Worm (Caenorhabditis elegans) whole organism, L4 larva: Measurements from ENCODE around the gene kvs-5.

Source experiments
- D1046.2 ChIP-seq: fragments of 200-800 bp; sonication (Bioruptor generic); IDR thresholded peaks from 2 replicates; pipeline ENCODE4 v1.3.6; 2022; ENCODE audit warnings: missing genetic modification characterization, missing compliant biosample characterization
- R02D3.7 ChIP-seq: fragments of 150-350 bp; sonication (generic microtip); optimal IDR thresholded peaks from 3 replicates; lab custom pipeline; 2014; ENCODE audit warnings: missing biosample characterization, missing genetic modification characterization
- T26A8.4 ChIP-seq: fragments of 200-800 bp; sonication (Bioruptor generic); IDR thresholded peaks from 2 replicates; pipeline ENCODE4 v1.3.6; 2022; ENCODE audit warnings: missing genetic modification characterization, missing compliant biosample characterization
- aly-2 ChIP-seq: sonication (generic microtip); optimal IDR thresholded peaks from 2 replicates; lab custom pipeline; 2018; ENCODE audit warnings: missing biosample characterization, missing genetic modification characterization
- ceh-82 ChIP-seq: sonication (generic microtip); optimal IDR thresholded peaks from 2 replicates; lab custom pipeline; 2017; ENCODE audit warnings: missing biosample characterization, missing genetic modification characterization
- fos-1 ChIP-seq: fragments of 150-350 bp; optimal IDR thresholded peaks from 2 replicates; lab custom pipeline; 2014; ENCODE audit warnings: missing biosample characterization, missing genetic modification characterization
- lin-15B ChIP-seq: fragments of 150-350 bp; sonication (generic microtip); optimal IDR thresholded peaks from 3 replicates; lab custom pipeline; 2014; ENCODE audit warnings: missing biosample characterization, missing genetic modification characterization
- lin-39 ChIP-seq: fragments of 150-350 bp; optimal IDR thresholded peaks from 2 replicates; lab custom pipeline; 2014; ENCODE audit warnings: missing biosample characterization, missing genetic modification reagents, missing genetic modification characterization
- madf-5 ChIP-seq, 2 experiments: fragments of 200-800 bp; sonication (Bioruptor generic); IDR thresholded peaks; 2 replicates each; pipeline ENCODE4 v1.3.6; 2022; ENCODE audit warnings: missing compliant biosample characterization in 2 of 2, missing genetic modification characterization in 2 of 2
- mes-2 ChIP-seq: sonication (generic microtip); optimal IDR thresholded peaks from 2 replicates; lab custom pipeline; 2016; ENCODE audit warnings: missing genotype, mild to moderate bottlenecking, missing genetic modification characterization, missing compliant biosample characterization; ENCODE audit not compliant: poor library complexity, severe bottlenecking
- nhr-77 ChIP-seq: fragments of 150-350 bp; optimal IDR thresholded peaks from 2 replicates; lab custom pipeline; 2014; ENCODE audit warnings: missing biosample characterization, missing genetic modification characterization
- unc-130 ChIP-seq: sonication (generic microtip); optimal IDR thresholded peaks from 2 replicates; lab custom pipeline; 2016; ENCODE audit warnings: missing genetic modification reagents, missing genetic modification characterization, missing compliant biosample characterization
- unc-62 ChIP-seq, 3 experiments: fragments of 150-350 bp in 1 of 3; sonication (generic microtip); optimal IDR thresholded peaks in 2 of 3; peaks in 1 of 3; 1 replicate in 1 of 3; 2 replicates in 2 of 3; lab custom pipeline; 2014 to 2017; ENCODE audit warnings: missing biosample characterization in 3 of 3, missing genetic modification characterization in 3 of 3, missing genetic modification reagents in 3 of 3, missing genotype in 1 of 3

DNA sequence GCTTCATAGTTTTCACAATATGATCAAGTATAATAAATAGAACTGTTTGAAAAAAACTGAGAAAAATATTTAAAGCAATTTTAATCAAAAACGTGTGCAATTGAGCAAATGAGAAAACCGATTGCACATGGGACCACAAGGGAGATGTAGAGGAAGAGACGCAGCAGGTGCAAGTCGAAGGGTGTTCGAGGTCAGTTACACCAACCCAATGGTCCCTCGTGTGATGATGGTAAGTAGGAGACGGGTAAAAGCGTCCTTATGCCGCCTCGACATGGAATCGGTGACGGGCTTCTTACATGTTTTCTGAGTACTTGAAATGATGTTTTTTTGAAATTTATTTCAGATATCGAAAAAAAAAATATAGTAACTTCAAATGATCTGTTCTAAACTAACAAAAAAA is 8.5 kb upstream of the kvs-5 start, which contains the start of gene Y55F3C.9:
- TF ChIP-seq fos-1: no peak
- no peak for TF ChIP-seq mes-2 (tag; lab: Kevin White, UChicago)
- TF ChIP-seq unc-62 (GFP tag; optimal IDR thresholded peaks at IDR 0.05 in 1 of 2; lab: Kevin White, UChicago): no peak
- no peak for TF ChIP-seq unc-62 (tag; optimal IDR thresholded peaks at IDR 0.05; lab: Kevin White, UChicago)
- no peak for TF ChIP-seq D1046.2 (GFP tag; lab: Robert Waterston, UW)
- TF ChIP-seq lin-39 (tag; lab: Kevin White, UChicago): no peak
- TF ChIP-seq T26A8.4: no peak
- TF ChIP-seq madf-5 (GFP tag; IDR thresholded peaks at IDR 0.05; lab: Robert Waterston, UW): no peak
- no peak for TF ChIP-seq ceh-82 (tag; lab: Kevin White, UChicago)
- TF ChIP-seq aly-2 (tag; lab: Kevin White, UChicago): no peak
- TF ChIP-seq unc-130 (GFP tag; lab: Kevin White, UChicago): no peak
- no peak for TF ChIP-seq lin-15B (tag; lab: Kevin White, UChicago)
- no peak for TF ChIP-seq R02D3.7 (tag; lab: Kevin White, UChicago)
- no peak for TF ChIP-seq nhr-77 (tag; lab: Kevin White, UChicago)
